Fruit fly (Drosophila melanogaster) whole organism: ENCODE data around the gene Lcp65Ag1.

Experiments used
- CG8478 ChIP-seq: fragments of >200 bp; optimal IDR thresholded peaks from 2 replicates; lab custom pipeline; 2018; ENCODE audit warnings: inconsistent platforms
- Dll ChIP-seq: fragments of >200 bp; optimal IDR thresholded peaks from 2 replicates; lab custom pipeline; 2017
- EcR ChIP-seq, 2 experiments: fragments of >200 bp; optimal IDR thresholded peaks; 2 replicates each; lab custom pipeline; 2017; ENCODE audit warnings: missing biosample characterization in 2 of 2, missing genetic modification characterization in 2 of 2, missing genetic modification reagents in 2 of 2
- pan ChIP-seq: fragments of >200 bp; optimal IDR thresholded peaks from 2 replicates; lab custom pipeline; 2017
- psq ChIP-seq: fragments of >200 bp; optimal IDR thresholded peaks from 2 replicates; lab custom pipeline; 2017
- usp ChIP-seq: fragments of >200 bp; optimal IDR thresholded peaks from 2 replicates; lab custom pipeline; 2017; ENCODE audit warnings: missing biosample characterization, missing genetic modification characterization, mixed read lengths

DNA sequence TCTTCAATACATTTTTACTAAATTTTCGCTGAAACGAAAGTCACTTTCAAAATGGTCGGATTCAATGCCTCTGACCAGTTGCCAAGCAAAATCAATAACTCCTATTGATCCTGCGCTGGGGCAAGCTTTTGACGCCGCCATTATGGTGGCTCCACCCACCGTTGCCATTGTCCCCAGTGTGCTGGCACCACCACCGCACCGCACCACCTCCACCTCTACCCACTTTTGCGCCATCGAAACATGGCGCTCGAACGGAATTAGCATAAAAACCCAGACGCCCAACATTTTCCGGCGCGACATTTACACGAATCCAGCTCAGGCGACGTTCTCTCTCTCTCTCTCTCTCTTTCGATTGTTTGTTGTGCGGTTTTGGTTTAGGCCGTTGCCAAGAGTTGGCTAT, 18.2 kb downstream of the Lcp65Ag1 start:
- TF ChIP-seq usp, result no peak
- TF ChIP-seq EcR (GFP tag; optimal IDR thresholded peaks at IDR 0.05; lab: Kevin White, UChicago), result no peak
- no peak for TF ChIP-seq pan
- TF ChIP-seq psq, result no peak
- no peak for TF ChIP-seq CG8478
- no peak for TF ChIP-seq Dll (lab: Kevin White, UChicago)
